Worm (Caenorhabditis elegans) whole organism, mixed stage, embryonic: ENCODE results near the gene nspg-14.

Experiments used
- lin-13 ChIP-seq: fragments of 150-350 bp; optimal IDR thresholded peaks from 2 replicates; lab custom pipeline; 2014; ENCODE audit warnings: missing biosample characterization, missing genetic modification characterization
- mls-2 ChIP-seq: sonication (generic microtip); optimal IDR thresholded peaks from 2 replicates; lab custom pipeline; 2016; ENCODE audit warnings: mild to moderate bottlenecking, missing genetic modification characterization, moderate library complexity, missing compliant biosample characterization
- nhr-28 ChIP-seq: fragments of 150-350 bp; optimal IDR thresholded peaks from 2 replicates; lab custom pipeline; 2014; ENCODE audit warnings: missing biosample characterization, missing genetic modification characterization
- sem-2 ChIP-seq: fragments of 200-800 bp; sonication (Bioruptor generic); optimal IDR thresholded peaks from 2 replicates; lab custom pipeline; 2018; ENCODE audit warnings: mild to moderate bottlenecking, missing genetic modification characterization, missing compliant biosample characterization
- tbx-8 ChIP-seq: fragments of 200-800 bp; sonication (Bioruptor generic); optimal IDR thresholded peaks from 2 replicates; lab custom pipeline; 2018; ENCODE audit warnings: mild to moderate bottlenecking, missing genetic modification characterization, moderate library complexity, missing compliant biosample characterization
- unc-39 ChIP-seq: fragments of 150-350 bp; optimal IDR thresholded peaks from 2 replicates; lab custom pipeline; 2014; ENCODE audit warnings: missing biosample characterization, missing genetic modification characterization
- unc-62 ChIP-seq: fragments of 150-350 bp; optimal IDR thresholded peaks from 2 replicates; lab custom pipeline; 2014; ENCODE audit warnings: missing biosample characterization, missing genetic modification reagents, missing genetic modification characterization

DNA sequence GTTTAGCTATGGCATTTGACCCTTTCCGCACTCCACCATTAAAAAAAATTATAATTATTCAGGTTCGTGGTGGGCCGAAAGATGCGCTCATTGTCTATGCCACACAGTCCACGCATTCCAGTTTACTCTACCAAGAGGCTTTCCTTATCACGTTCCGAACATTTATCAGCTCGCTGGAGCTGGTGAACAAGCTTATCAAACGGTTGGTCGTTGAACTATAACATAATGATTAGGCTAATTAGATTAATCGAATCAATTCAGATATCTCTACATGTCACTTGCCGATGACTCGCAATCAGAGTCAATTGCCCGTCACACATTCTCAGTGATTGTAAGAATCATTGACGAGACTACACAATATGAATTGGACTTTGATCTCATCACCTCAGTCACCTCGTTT is 16.5 kb downstream of the nspg-14 start:
- TF ChIP-seq nhr-28, result no peak
- no peak for TF ChIP-seq lin-13 (tag; lab: Kevin White, UChicago)
- TF ChIP-seq tbx-8 (GFP tag; lab: Kevin White, UChicago), result no peak
- no peak for TF ChIP-seq sem-2 (GFP tag; lab: Kevin White, UChicago)
- TF ChIP-seq unc-62, result no peak
- TF ChIP-seq mls-2 (tag; lab: Kevin White, UChicago), result no peak
- no peak for TF ChIP-seq unc-39 (tag; lab: Kevin White, UChicago)
